Worm (Caenorhabditis elegans) whole organism, L1 larva: Measurements from ENCODE around the gene bath-44.

Experiments
- C04F5.9 ChIP-seq: sonication (generic microtip); optimal IDR thresholded peaks from 2 replicates; lab custom pipeline; 2016; ENCODE audit warnings: missing genetic modification characterization, missing compliant biosample characterization
- C16A3.4 ChIP-seq: fragments of 150-350 bp; optimal IDR thresholded peaks from 2 replicates; lab custom pipeline; 2014; ENCODE audit warnings: missing biosample characterization, missing genetic modification characterization
- C34B4.2 ChIP-seq: sonication (generic microtip); optimal IDR thresholded peaks from 2 replicates; lab custom pipeline; 2017; ENCODE audit warnings: mild to moderate bottlenecking, missing genetic modification characterization, missing compliant biosample characterization
- aha-1 ChIP-seq: fragments of 150-350 bp; optimal IDR thresholded peaks from 2 replicates; lab custom pipeline; 2014; ENCODE audit warnings: missing biosample characterization, missing genetic modification characterization
- alr-1 ChIP-seq: fragments of 200-800 bp; sonication (Bioruptor generic); optimal IDR thresholded peaks from 2 replicates; lab custom pipeline; 2018; ENCODE audit warnings: borderline replicate concordance, mild to moderate bottlenecking, missing genetic modification characterization, missing compliant biosample characterization
- blmp-1 ChIP-seq: fragments of 150-350 bp; optimal IDR thresholded peaks from 2 replicates; lab custom pipeline; 2014; ENCODE audit warnings: missing biosample characterization, missing genetic modification characterization
- ceh-82 ChIP-seq, 3 experiments: fragments of 150-350 bp in 1 of 3; sonication (generic microtip) in 2 of 3; optimal IDR thresholded peaks; 2 replicates each; lab custom pipeline; 2014 to 2017; ENCODE audit warnings: missing biosample characterization in 3 of 3, missing genetic modification characterization in 3 of 3
- ceh-88 ChIP-seq: fragments of 200-800 bp; sonication (Bioruptor generic); IDR thresholded peaks from 2 replicates; pipeline ENCODE4 v1.3.6; 2022; ENCODE audit warnings: missing genetic modification characterization, missing compliant biosample characterization
- dpl-1 ChIP-seq, 3 experiments: fragments of 150-350 bp in 2 of 3; sonication (generic microtip) in 1 of 3; optimal IDR thresholded peaks; 2 replicates each; lab custom pipeline; 2014 to 2017; ENCODE audit warnings: missing biosample characterization in 3 of 3, missing genetic modification characterization in 3 of 3, missing genetic modification reagents in 3 of 3
- efl-1 ChIP-seq, 4 experiments: fragments of 150-350 bp; optimal IDR thresholded peaks in 3 of 4; peaks in 1 of 4; 1 replicate in 1 of 4; 2 replicates in 3 of 4; lab custom pipeline; 2014; ENCODE audit warnings: missing biosample characterization in 2 of 4, missing genetic modification characterization in 2 of 4, missing genetic modification reagents in 2 of 4
- egl-13 ChIP-seq: sonication (generic microtip); optimal IDR thresholded peaks from 2 replicates; lab custom pipeline; 2016; ENCODE audit warnings: missing genotype, missing genetic modification reagents, missing genetic modification characterization, missing compliant biosample characterization
- elt-3 ChIP-seq, 6 experiments: fragments of 150-350 bp in 1 of 6; sonication (generic microtip); optimal IDR thresholded peaks; 2 replicates each; lab custom pipeline; 2017 to 2018; ENCODE audit warnings: missing biosample characterization in 6 of 6, missing genetic modification characterization in 6 of 6, inconsistent platforms in 1 of 6
- ets-5 ChIP-seq: fragments of 200-800 bp; sonication (Bioruptor generic); IDR thresholded peaks from 2 replicates; pipeline ENCODE4 v1.3.6; 2022; ENCODE audit warnings: missing genetic modification characterization, missing compliant biosample characterization
- fkh-10 ChIP-seq: sonication (generic microtip); optimal IDR thresholded peaks from 2 replicates; lab custom pipeline; 2017; ENCODE audit warnings: missing biosample characterization, missing genetic modification reagents, missing genetic modification characterization
- fkh-4 ChIP-seq: sonication (generic microtip); optimal IDR thresholded peaks from 2 replicates; lab custom pipeline; 2016; ENCODE audit warnings: missing compliant biosample characterization, missing genetic modification characterization, borderline replicate concordance
- fos-1 ChIP-seq: fragments of 150-350 bp; optimal IDR thresholded peaks from 2 replicates; lab custom pipeline; 2014; ENCODE audit warnings: missing biosample characterization, missing genetic modification characterization
- hlh-4 ChIP-seq: sonication (generic microtip); optimal IDR thresholded peaks from 2 replicates; lab custom pipeline; 2016; ENCODE audit warnings: mild to moderate bottlenecking, missing genetic modification characterization, missing compliant biosample characterization
- jun-1 ChIP-seq: fragments of 150-350 bp; optimal IDR thresholded peaks from 2 replicates; lab custom pipeline; 2014; ENCODE audit warnings: missing biosample characterization, missing genetic modification reagents, missing genetic modification characterization
- lin-14 ChIP-seq: fragments of 200-800 bp; sonication (Bioruptor generic); optimal IDR thresholded peaks from 2 replicates; lab custom pipeline; 2018; ENCODE audit warnings: mild to moderate bottlenecking, missing genetic modification characterization, moderate library complexity, missing compliant biosample characterization
- lin-39 ChIP-seq: fragments of 150-350 bp; optimal IDR thresholded peaks from 2 replicates; lab custom pipeline; 2014; ENCODE audit warnings: missing biosample characterization, missing genetic modification reagents, missing genetic modification characterization
- lir-3 ChIP-seq: sonication (generic microtip); optimal IDR thresholded peaks from 2 replicates; lab custom pipeline; 2016; ENCODE audit warnings: mild to moderate bottlenecking, missing genetic modification characterization, moderate library complexity, missing compliant biosample characterization; ENCODE audit not compliant: poor library complexity
- lsy-2 ChIP-seq, 2 experiments: fragments of 150-350 bp; optimal IDR thresholded peaks; 2 replicates each; lab custom pipeline; 2014; ENCODE audit warnings: missing biosample characterization in 2 of 2, missing genetic modification characterization in 2 of 2
- mep-1 ChIP-seq: fragments of 150-350 bp; optimal IDR thresholded peaks from 2 replicates; lab custom pipeline; 2014; ENCODE audit warnings: missing biosample characterization, missing genetic modification characterization
- nhr-19 ChIP-seq: fragments of 200-800 bp; sonication (Bioruptor generic); conservative IDR thresholded peaks from 2 replicates; pipeline ENCODE4 v1.3.6; 2022; ENCODE audit warnings: missing genetic modification characterization, missing compliant biosample characterization
- nhr-20 ChIP-seq: sonication (generic microtip); optimal IDR thresholded peaks from 2 replicates; lab custom pipeline; 2016; ENCODE audit warnings: mild to moderate bottlenecking, missing genetic modification characterization, missing compliant biosample characterization
- nhr-237 ChIP-seq: fragments of 150-350 bp; optimal IDR thresholded peaks from 2 replicates; lab custom pipeline; 2014; ENCODE audit warnings: missing biosample characterization, missing genetic modification characterization
- nhr-76 ChIP-seq: sonication (generic microtip); optimal IDR thresholded peaks from 2 replicates; lab custom pipeline; 2017; ENCODE audit warnings: missing biosample characterization, missing genetic modification characterization
- nhr-90 ChIP-seq: sonication (generic microtip); optimal IDR thresholded peaks from 2 replicates; lab custom pipeline; 2016; ENCODE audit warnings: mild to moderate bottlenecking, missing genetic modification characterization, missing compliant biosample characterization; ENCODE audit not compliant: poor library complexity
- pax-3 ChIP-seq: fragments of 200-800 bp; sonication (Bioruptor generic); optimal IDR thresholded peaks from 2 replicates; lab custom pipeline; 2018; ENCODE audit warnings: mild to moderate bottlenecking, missing genetic modification characterization, moderate library complexity, missing compliant biosample characterization
- rnt-1 ChIP-seq: sonication (generic microtip); optimal IDR thresholded peaks from 2 replicates; lab custom pipeline; 2016; ENCODE audit warnings: mild to moderate bottlenecking, missing genetic modification characterization, moderate library complexity, missing compliant biosample characterization
- skn-1 ChIP-seq: fragments of 150-350 bp; optimal IDR thresholded peaks from 2 replicates; lab custom pipeline; 2014; ENCODE audit warnings: missing biosample characterization, missing genetic modification characterization
- snpc-4 ChIP-seq: fragments of 150-350 bp; optimal IDR thresholded peaks from 2 replicates; lab custom pipeline; 2014; ENCODE audit warnings: missing biosample characterization, missing genetic modification characterization
- sox-4 ChIP-seq: sonication (generic microtip); optimal IDR thresholded peaks from 2 replicates; lab custom pipeline; 2016; ENCODE audit warnings: missing genetic modification characterization, missing compliant biosample characterization
- sup-37 ChIP-seq: fragments of 200-800 bp; sonication (Bioruptor generic); optimal IDR thresholded peaks from 2 replicates; lab custom pipeline; 2018; ENCODE audit warnings: mild to moderate bottlenecking, missing genetic modification characterization, missing compliant biosample characterization
- unc-130 ChIP-seq: fragments of 150-350 bp; optimal IDR thresholded peaks from 2 replicates; lab custom pipeline; 2017; ENCODE audit warnings: missing biosample characterization, missing genetic modification characterization, inconsistent platforms
- unc-86 ChIP-seq: sonication (generic microtip); optimal IDR thresholded peaks from 2 replicates; lab custom pipeline; 2016; ENCODE audit warnings: missing genetic modification characterization, missing compliant biosample characterization
- unc-98 ChIP-seq: fragments of 200-800 bp; sonication (Bioruptor generic); IDR thresholded peaks from 2 replicates; pipeline ENCODE4 v1.3.6; 2022; ENCODE audit warnings: missing genetic modification characterization, missing compliant biosample characterization
- xbp-1 ChIP-seq: sonication (generic microtip); optimal IDR thresholded peaks from 2 replicates; lab custom pipeline; 2016; ENCODE audit warnings: missing genetic modification characterization, missing compliant biosample characterization
- zag-1 ChIP-seq: fragments of 150-350 bp; optimal IDR thresholded peaks from 2 replicates; lab custom pipeline; 2014; ENCODE audit warnings: missing biosample characterization, missing genetic modification characterization
- ztf-4 ChIP-seq: fragments of 150-350 bp; optimal IDR thresholded peaks from 2 replicates; lab custom pipeline; 2014; ENCODE audit warnings: missing biosample characterization, missing genetic modification characterization

bath-44 gene

ce11 chrII:7374143-7374542 lies 20.6 kb upstream of the bath-44 start, which contains the start of the genes mtch-1 and rpb-4 (continued):
- TF ChIP-seq mep-1 (tag; lab: Kevin White, UChicago), result no peak
- TF ChIP-seq blmp-1 (tag; lab: Kevin White, UChicago), result peak; percentile 31
- no peak for TF ChIP-seq nhr-19 (GFP tag; lab: Robert Waterston, UW)
- no peak for TF ChIP-seq nhr-76 (tag; lab: Kevin White, UChicago)
- TF ChIP-seq ets-5 (GFP tag; lab: Robert Waterston, UW), result no peak
- TF ChIP-seq zag-1 (tag; lab: Kevin White, UChicago), result no peak
- TF ChIP-seq rnt-1 (tag; lab: Kevin White, UChicago), result peak; percentile 22
- TF ChIP-seq unc-86 (tag; lab: Kevin White, UChicago), result no peak
- no peak for TF ChIP-seq alr-1 (tag; lab: Kevin White, UChicago)
- no peak for TF ChIP-seq C34B4.2
- no peak for TF ChIP-seq lin-39 (tag; lab: Kevin White, UChicago)
- TF ChIP-seq efl-1 (optimal IDR thresholded peaks at IDR 0.05; lab: Kevin White, UChicago), result peak; percentile 30 to 39
- TF ChIP-seq efl-1 (GFP tag; optimal IDR thresholded peaks at IDR 0.05 in 1 of 2; lab: Kevin White, UChicago), result peak; percentile 12 to 14
- TF ChIP-seq nhr-90, result no peak
- TF ChIP-seq aha-1, result no peak
- TF ChIP-seq fkh-4 (tag; lab: Kevin White, UChicago), result no peak
- TF ChIP-seq snpc-4 (tag; lab: Kevin White, UChicago), result peak; percentile 4
- TF ChIP-seq sup-37, result no peak
- TF ChIP-seq skn-1 (tag; lab: Kevin White, UChicago), result peak; percentile 50
- peak; percentile 20 to 66 for TF ChIP-seq lsy-2 (tag; optimal IDR thresholded peaks at IDR 0.05; lab: Kevin White, UChicago)
- TF ChIP-seq, all 84 proteins: peak for 21

ce11 chrII:7374980-7375379 lies 19.8 kb upstream of the bath-44 start, which contains the start of gene F43E2.1:
Gene F43E2.1, plus strand, starts transcription at chrII:7375280.
- TF ChIP-seq elt-3 (tag; optimal IDR thresholded peaks at IDR 0.05; lab: Kevin White, UChicago), result no peak
- TF ChIP-seq ceh-88 (GFP tag; lab: Robert Waterston, UW), result no peak
- TF ChIP-seq efl-1 (optimal IDR thresholded peaks at IDR 0.05; lab: Kevin White, UChicago), result no peak
- peak in 1 of 2 experiments; percentile 79 for TF ChIP-seq efl-1 (GFP tag; optimal IDR thresholded peaks at IDR 0.05 in 1 of 2; lab: Kevin White, UChicago)

ce11 chrII:7379021-7379420 lies 15.7 kb upstream of the bath-44 start, which contains the start of gene C07D10.6:
Gene C07D10.6, plus strand, starts transcription at chrII:7379321.
- TF ChIP-seq nhr-237 (tag; lab: Kevin White, UChicago), result no peak
- no peak for TF ChIP-seq pax-3 (tag; lab: Kevin White, UChicago)
- no peak for TF ChIP-seq unc-86 (tag; lab: Kevin White, UChicago)
- no peak for TF ChIP-seq blmp-1 (tag; lab: Kevin White, UChicago)
- no peak for TF ChIP-seq ztf-4 (tag; lab: Kevin White, UChicago)
- TF ChIP-seq ceh-88 (GFP tag; lab: Robert Waterston, UW), result no peak
- no peak for TF ChIP-seq hlh-4 (tag; lab: Kevin White, UChicago)
- no peak for TF ChIP-seq ceh-82 (tag; optimal IDR thresholded peaks at IDR 0.05; lab: Kevin White, UChicago)
- TF ChIP-seq mep-1 (tag; lab: Kevin White, UChicago), result no peak
- no peak for TF ChIP-seq unc-98 (GFP tag; lab: Robert Waterston, UW)
- TF ChIP-seq sox-4, result no peak
- TF ChIP-seq unc-130, result no peak
- no peak for TF ChIP-seq aha-1
- TF ChIP-seq egl-13 (tag; lab: Kevin White, UChicago), result no peak
- no peak for TF ChIP-seq C04F5.9 (tag; lab: Kevin White, UChicago)
- TF ChIP-seq xbp-1 (tag; lab: Kevin White, UChicago), result no peak

- TF ChIP-seq dpl-1 (GFP tag; optimal IDR thresholded peaks at IDR 0.05; lab: Kevin White, UChicago), result no peak
- no peak for TF ChIP-seq elt-3 (tag; optimal IDR thresholded peaks at IDR 0.05; lab: Kevin White, UChicago)
Observed at ce11 chrII:7381142-7381611, 13.6 kb upstream of the bath-44 start, which contains the start of gene C07D10.5. Gene C07D10.5, plus strand, starts transcription at chrII:7381561.

ce11 chrII:7381947-7382346 lies 12.8 kb upstream of the bath-44 start:
- TF ChIP-seq C16A3.4 (no peak), rnt-1 (tag; lab: Kevin White, UChicago) (no peak), elt-3 (tag; optimal IDR thresholded peaks at IDR 0.05; lab: Kevin White, UChicago) (no peak), lir-3 (tag; lab: Kevin White, UChicago) (no peak), lin-14 (GFP tag; lab: Kevin White, UChicago) (no peak), egl-13 (tag; lab: Kevin White, UChicago) (no peak), jun-1 (tag; lab: Kevin White, UChicago) (no peak), nhr-237 (tag; lab: Kevin White, UChicago) (no peak), fos-1 (tag; lab: Kevin White, UChicago) (no peak), xbp-1 (tag; lab: Kevin White, UChicago) (no peak), nhr-20 (no peak), zag-1 (tag; lab: Kevin White, UChicago) (no peak), fkh-10 (GFP tag; lab: Kevin White, UChicago) (no peak), mep-1 (tag; lab: Kevin White, UChicago) (no peak)
